Fruit fly (Drosophila melanogaster) whole organism, embryonic: ENCODE results near the gene CG15196.

ENCODE experiments used
- CG10543 ChIP-seq: fragments of 200-800 bp; sonication (Bioruptor generic); optimal IDR thresholded peaks from 3 replicates; lab custom pipeline; 2017; ENCODE audit warnings: missing biosample characterization, mild to moderate bottlenecking, missing genetic modification characterization, moderate library complexity
- CG10979 ChIP-seq: fragments of 200-800 bp; sonication (Bioruptor generic); optimal IDR thresholded peaks from 2 replicates; lab custom pipeline; 2018; ENCODE audit warnings: missing biosample characterization, mild to moderate bottlenecking, missing genetic modification characterization, moderate library complexity
- CG11085 ChIP-seq: fragments of 200-800 bp; sonication (Bioruptor generic); IDR thresholded peaks from 2 replicates; pipeline ENCODE4 v1.3.6; 2022; ENCODE audit warnings: missing biosample characterization, missing genetic modification characterization
- CG12236 ChIP-seq: fragments of 200-800 bp; sonication (Bioruptor generic); optimal IDR thresholded peaks from 2 replicates; lab custom pipeline; 2016; ENCODE audit warnings: missing biosample characterization, missing genetic modification characterization
- CG1233 ChIP-seq: fragments of 200-800 bp; sonication (Bioruptor generic); optimal IDR thresholded peaks from 4 replicates; lab custom pipeline; 2018; ENCODE audit warnings: missing biosample characterization, mild to moderate bottlenecking, missing genetic modification characterization
- CG14014 ChIP-seq: fragments of 200-800 bp; sonication (Bioruptor generic); IDR thresholded peaks from 2 replicates; pipeline ENCODE4 v1.3.6; 2022; ENCODE audit warnings: missing biosample characterization, missing genetic modification characterization
- CG14441 ChIP-seq: fragments of 200-800 bp; sonication (Bioruptor generic); IDR thresholded peaks from 2 replicates; pipeline ENCODE4 v1.3.6; 2022; ENCODE audit warnings: missing biosample characterization, missing genetic modification characterization
- CG15601 ChIP-seq: fragments of 200-800 bp; sonication (Bioruptor generic); optimal IDR thresholded peaks from 3 replicates; lab custom pipeline; 2019; ENCODE audit warnings: missing biosample characterization, mild to moderate bottlenecking, missing genetic modification characterization, moderate library complexity
- CG16863 ChIP-seq: fragments of 200-800 bp; sonication (Bioruptor generic); optimal IDR thresholded peaks from 3 replicates; lab custom pipeline; 2016; ENCODE audit warnings: missing biosample characterization, missing genetic modification characterization
- CG2116 ChIP-seq: fragments of 200-800 bp; sonication (Bioruptor generic); optimal IDR thresholded peaks from 3 replicates; lab custom pipeline; 2018; ENCODE audit warnings: missing biosample characterization, mild to moderate bottlenecking, missing genetic modification characterization
- CG2712 ChIP-seq: fragments of 200-800 bp; optimal IDR thresholded peaks from 3 replicates; lab custom pipeline; 2019; ENCODE audit warnings: missing biosample characterization, mild to moderate bottlenecking, missing genetic modification characterization, moderate library complexity
- CG2889 ChIP-seq: fragments of 200-800 bp; sonication (Bioruptor generic); IDR thresholded peaks from 3 replicates; pipeline ENCODE4 v1.3.6; 2022; ENCODE audit warnings: missing biosample characterization, missing genetic modification characterization
- CG3281 ChIP-seq: fragments of 200-800 bp; sonication (Bioruptor generic); optimal IDR thresholded peaks from 3 replicates; lab custom pipeline; 2017; ENCODE audit warnings: missing biosample characterization, mild to moderate bottlenecking, missing genetic modification characterization
- CG4360 ChIP-seq: fragments of 200-800 bp; sonication (Bioruptor generic); IDR thresholded peaks from 2 replicates; pipeline ENCODE4 v1.3.6; 2022; ENCODE audit warnings: missing biosample characterization, missing genetic modification characterization
- CG6683 ChIP-seq: fragments of 200-800 bp; sonication (Bioruptor generic); optimal IDR thresholded peaks from 2 replicates; lab custom pipeline; 2017; ENCODE audit warnings: missing biosample characterization, mild to moderate bottlenecking, missing genetic modification characterization, missing genetic modification reagents
- CrebB ChIP-seq: fragments of 200-800 bp; sonication (Bioruptor generic); optimal IDR thresholded peaks from 3 replicates; lab custom pipeline; 2018; ENCODE audit warnings: missing biosample characterization, mild to moderate bottlenecking, missing genetic modification characterization
- Fer2 ChIP-seq: fragments of 200-800 bp; sonication (Bioruptor generic); optimal IDR thresholded peaks from 2 replicates; lab custom pipeline; 2018; ENCODE audit warnings: missing biosample characterization, mild to moderate bottlenecking, missing genetic modification characterization, moderate library complexity
- MBD-R2 ChIP-seq: fragments of 200-800 bp; sonication (Bioruptor generic); IDR thresholded peaks from 2 replicates; pipeline ENCODE4 v1.3.6; 2022; ENCODE audit warnings: missing biosample characterization, missing genetic modification characterization
- Meics ChIP-seq: fragments of 200-800 bp; sonication (Bioruptor generic); optimal IDR thresholded peaks from 2 replicates; lab custom pipeline; 2017; ENCODE audit warnings: missing biosample characterization, mild to moderate bottlenecking, missing genetic modification characterization
- Mrtf ChIP-seq: fragments of 200-800 bp; sonication (Bioruptor generic); IDR thresholded peaks from 3 replicates; pipeline ENCODE4 v1.3.6; 2022; ENCODE audit warnings: missing biosample characterization, missing genetic modification characterization
- Optix ChIP-seq: fragments of 200-800 bp; sonication (Bioruptor generic); IDR thresholded peaks from 3 replicates; pipeline ENCODE4 v1.3.6; 2022; ENCODE audit warnings: missing biosample characterization, missing genetic modification characterization
- Ptx1 ChIP-seq: fragments of 200-800 bp; sonication (Bioruptor generic); IDR thresholded peaks from 2 replicates; pipeline ENCODE4 v1.3.6; 2022; ENCODE audit warnings: missing biosample characterization, missing genetic modification characterization
- Rfx ChIP-seq: fragments of 200-800 bp; sonication (Bioruptor generic); IDR thresholded peaks from 2 replicates; pipeline ENCODE4 v1.3.6; 2022; ENCODE audit warnings: missing biosample characterization, missing genetic modification characterization
- Sry-δ ChIP-seq: fragments of 200-800 bp; sonication (Bioruptor generic); optimal IDR thresholded peaks from 2 replicates; lab custom pipeline; 2016; ENCODE audit warnings: missing biosample characterization, missing genetic modification characterization
- ab ChIP-seq: fragments of 200-800 bp; sonication (Bioruptor generic); optimal IDR thresholded peaks from 2 replicates; lab custom pipeline; 2016; ENCODE audit warnings: missing biosample characterization, missing genetic modification characterization
- az2 ChIP-seq: fragments of 200-800 bp; sonication (Bioruptor generic); optimal IDR thresholded peaks from 3 replicates; lab custom pipeline; 2016; ENCODE audit warnings: missing biosample characterization, missing genetic modification characterization
- bsh ChIP-seq, 2 experiments: fragments of 200-800 bp; sonication (Bioruptor generic); optimal IDR thresholded peaks; 2 replicates each; lab custom pipeline; 2017 to 2018; ENCODE audit warnings: mild to moderate bottlenecking in 2 of 2, missing biosample characterization in 2 of 2, missing genetic modification characterization in 2 of 2, moderate library complexity in 1 of 2
- chn ChIP-seq: fragments of 200-800 bp; sonication (Bioruptor generic); optimal IDR thresholded peaks from 2 replicates; lab custom pipeline; 2016; ENCODE audit warnings: missing biosample characterization, missing genetic modification characterization
- crc ChIP-seq: fragments of 200-800 bp; sonication (Bioruptor generic); optimal IDR thresholded peaks from 2 replicates; lab custom pipeline; 2016; ENCODE audit warnings: missing biosample characterization, missing genetic modification characterization
- da ChIP-seq: fragments of 200-800 bp; sonication (Bioruptor generic); optimal IDR thresholded peaks from 2 replicates; lab custom pipeline; 2016; ENCODE audit warnings: missing biosample characterization, missing genetic modification characterization
- dimm ChIP-seq: fragments of 200-800 bp; sonication (Bioruptor generic); IDR thresholded peaks from 2 replicates; pipeline ENCODE4 v1.3.6; 2022; ENCODE audit warnings: missing biosample characterization, missing genetic modification characterization
- dmrt11E ChIP-seq: fragments of 200-800 bp; sonication (Bioruptor generic); optimal IDR thresholded peaks from 3 replicates; lab custom pipeline; 2018; ENCODE audit warnings: missing biosample characterization, mild to moderate bottlenecking, missing genetic modification characterization, moderate library complexity
- ems ChIP-seq: fragments of 200-800 bp; sonication (Bioruptor generic); optimal IDR thresholded peaks from 3 replicates; lab custom pipeline; 2016; ENCODE audit warnings: missing biosample characterization, missing genetic modification characterization
- fd3F ChIP-seq: fragments of 200-800 bp; sonication (Bioruptor generic); optimal IDR thresholded peaks from 2 replicates; lab custom pipeline; 2018; ENCODE audit warnings: missing biosample characterization, mild to moderate bottlenecking, missing genetic modification characterization, moderate library complexity
- gcm2 ChIP-seq: fragments of 200-800 bp; sonication (Bioruptor generic); optimal IDR thresholded peaks from 2 replicates; lab custom pipeline; 2016; ENCODE audit warnings: missing biosample characterization, missing genetic modification characterization
- gsb ChIP-seq: fragments of 200-800 bp; sonication (Bioruptor generic); IDR thresholded peaks from 2 replicates; pipeline ENCODE4 v1.3.6; 2022; ENCODE audit warnings: missing biosample characterization, missing genetic modification characterization
- jumu ChIP-seq: fragments of 200-800 bp; sonication (Bioruptor generic); optimal IDR thresholded peaks from 3 replicates; lab custom pipeline; 2016; ENCODE audit warnings: missing biosample characterization, missing genetic modification characterization
- lbe ChIP-seq: fragments of 200-800 bp; sonication (Bioruptor generic); optimal IDR thresholded peaks from 2 replicates; lab custom pipeline; 2016; ENCODE audit warnings: missing biosample characterization, mild to moderate bottlenecking, missing genetic modification characterization
- nmo ChIP-seq: fragments of 200-800 bp; sonication (Bioruptor generic); optimal IDR thresholded peaks from 2 replicates; lab custom pipeline; 2018; ENCODE audit warnings: missing biosample characterization, mild to moderate bottlenecking, missing genetic modification characterization, moderate library complexity
- oc ChIP-seq: fragments of 200-800 bp; sonication (Bioruptor generic); optimal IDR thresholded peaks from 2 replicates; lab custom pipeline; 2018; ENCODE audit warnings: missing biosample characterization, mild to moderate bottlenecking, missing genetic modification characterization, moderate library complexity
- p53 ChIP-seq: fragments of 200-800 bp; sonication (Bioruptor generic); optimal IDR thresholded peaks from 2 replicates; lab custom pipeline; 2016; ENCODE audit warnings: missing biosample characterization, missing genetic modification characterization
- pan ChIP-seq, 4 experiments: fragments of >200 bp in 3 of 4; fragments of 200-800 bp in 1 of 4; sonication (Bioruptor generic) in 1 of 4; optimal IDR thresholded peaks in 3 of 4; IDR thresholded peaks in 1 of 4; 2 replicates each; pipeline versions ENCODE4 v1.3.6 to Lab custom; 2017 to 2022; ENCODE audit warnings: missing biosample characterization in 2 of 4, missing genetic modification characterization in 2 of 4, mixed read lengths in 1 of 4
- rib ChIP-seq: fragments of 200-800 bp; sonication (Bioruptor generic); IDR thresholded peaks from 2 replicates; pipeline ENCODE4 v1.3.6; 2022; ENCODE audit warnings: missing biosample characterization, missing genetic modification characterization
- run ChIP-seq: fragments of 200-800 bp; sonication (Bioruptor generic); optimal IDR thresholded peaks from 3 replicates; lab custom pipeline; 2018; ENCODE audit warnings: missing biosample characterization, mild to moderate bottlenecking, missing genetic modification characterization
- sima ChIP-seq: fragments of 200-800 bp; sonication (Bioruptor generic); optimal IDR thresholded peaks from 2 replicates; lab custom pipeline; 2016; ENCODE audit warnings: missing biosample characterization, missing genetic modification characterization
- tap ChIP-seq: fragments of 200-800 bp; optimal IDR thresholded peaks from 3 replicates; lab custom pipeline; 2019; ENCODE audit warnings: missing biosample characterization, mild to moderate bottlenecking, missing genetic modification characterization, moderate library complexity
- ttk ChIP-seq: fragments of 200-800 bp; sonication (Bioruptor generic); IDR thresholded peaks from 2 replicates; pipeline ENCODE4 v2.1.2; 2022; ENCODE audit warnings: missing biosample characterization, missing genetic modification characterization
- tup ChIP-seq: fragments of 200-800 bp; sonication (Bioruptor generic); optimal IDR thresholded peaks from 2 replicates; lab custom pipeline; 2016; ENCODE audit warnings: missing biosample characterization, mild to moderate bottlenecking, missing genetic modification characterization, moderate library complexity
- vnd ChIP-seq: fragments of 200-800 bp; sonication (Bioruptor generic); IDR thresholded peaks from 3 replicates; pipeline ENCODE4 v1.3.6; 2022; ENCODE audit warnings: missing biosample characterization, missing genetic modification characterization; ENCODE audit not compliant: partially characterized antibody
- yki ChIP-seq: fragments of >200 bp; optimal IDR thresholded peaks from 3 replicates; lab custom pipeline; 2018
- zf30C ChIP-seq: fragments of 200-800 bp; sonication (Bioruptor generic); optimal IDR thresholded peaks from 3 replicates; lab custom pipeline; 2018; ENCODE audit warnings: missing biosample characterization, mild to moderate bottlenecking, missing genetic modification characterization

The CG15196 gene

DNA sequence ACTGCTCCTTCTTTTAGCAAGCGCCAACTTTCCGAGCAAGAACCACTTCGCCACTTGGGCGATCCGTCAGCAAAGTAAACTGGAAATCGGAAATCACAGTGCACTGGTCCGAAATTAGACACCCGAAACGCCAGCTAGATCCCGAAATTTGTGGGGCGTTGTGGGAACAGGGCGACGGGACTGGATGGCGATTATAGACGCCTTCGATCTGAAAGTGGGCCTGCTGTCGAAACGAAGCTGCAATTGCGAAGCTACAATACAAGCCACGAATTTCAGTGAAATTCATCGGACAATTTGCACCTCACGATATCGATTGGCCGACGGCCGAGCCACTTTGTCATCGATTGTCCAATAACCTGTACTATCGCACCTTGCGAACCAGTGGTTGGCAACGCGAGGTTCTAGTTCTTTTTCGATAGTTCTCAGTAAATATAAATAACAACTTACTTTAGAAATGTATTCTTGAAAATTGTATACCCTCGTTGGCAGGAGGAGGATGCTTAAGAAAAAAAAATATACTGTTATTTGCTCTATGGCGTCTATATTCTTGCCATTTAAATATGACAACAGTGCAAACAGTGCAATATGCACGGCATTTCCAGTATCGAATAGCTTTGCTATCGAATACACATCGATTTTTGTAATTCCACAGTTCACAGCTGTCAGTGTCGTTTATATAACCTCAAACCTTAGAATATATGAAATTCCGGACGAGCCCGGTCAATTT lies 41.8 kb upstream of the CG15196 start, which contains the start of the genes hop and Tim8 (continued):
- TF ChIP-seq bsh (GFP tag; optimal IDR thresholded peaks at IDR 0.05; lab: Kevin White, UChicago) (no peak), dimm (GFP tag; lab: Robert Waterston, UW) (no peak), ab (no peak), CG2889 (GFP tag; lab: Robert Waterston, UW) (no peak), gsb (GFP tag; lab: Robert Waterston, UW) (no peak), fd3F (GFP tag; lab: Kevin White, UChicago) (no peak), ttk (GFP tag; lab: Robert Waterston, UW) (no peak), Optix (GFP tag; lab: Robert Waterston, UW) (no peak), vnd (GFP tag; lab: Robert Waterston, UW) (peak; percentile 92), Mrtf (GFP tag; lab: Robert Waterston, UW) (no peak), p53 (GFP tag; lab: Kevin White, UChicago) (no peak), sima (GFP tag; lab: Kevin White, UChicago) (no peak), dmrt11E (no peak), nmo (GFP tag; lab: Kevin White, UChicago) (peak; percentile 24), Meics (no peak), CG16863 (GFP tag; lab: Kevin White, UChicago) (no peak), az2 (GFP tag; lab: Kevin White, UChicago) (no peak), CrebB (tag; lab: Kevin White, UChicago) (no peak), da (GFP tag; lab: Kevin White, UChicago) (no peak), CG6683 (GFP tag; lab: Kevin White, UChicago) (no peak), lbe (no peak), oc (tag; lab: Kevin White, UChicago) (no peak), tup (GFP tag; lab: Kevin White, UChicago) (no peak), CG12236 (GFP tag; lab: Kevin White, UChicago) (no peak), CG4360 (no peak), CG14014 (no peak), Fer2 (no peak), CG10979 (tag; lab: Kevin White, UChicago) (no peak), MBD-R2 (GFP tag; lab: Robert Waterston, UW) (peak; percentile 24; the same call in 1 of the 2 replicates), CG3281 (GFP tag; lab: Kevin White, UChicago) (no peak), Rfx (no peak), CG2116 (GFP tag; lab: Kevin White, UChicago) (peak; percentile 74), gcm2 (GFP tag; lab: Kevin White, UChicago) (no peak), Ptx1 (GFP tag; lab: Robert Waterston, UW) (no peak), CG11085 (GFP tag; lab: Robert Waterston, UW) (no peak), CG1233 (GFP tag; lab: Kevin White, UChicago) (no peak), CG2712 (tag; lab: Kevin White, UChicago) (no peak), CG10543 (GFP tag; lab: Kevin White, UChicago) (no peak), CG15601 (tag; lab: Kevin White, UChicago) (no peak), zf30C (GFP tag; lab: Kevin White, UChicago) (no peak), tap (no peak), jumu (no peak), yki (no peak), rib (no peak), crc (GFP tag; lab: Kevin White, UChicago) (no peak), ems (GFP tag; lab: Kevin White, UChicago) (no peak), chn (no peak), Sry-δ (GFP tag; lab: Kevin White, UChicago) (peak; percentile 77), pan (optimal IDR thresholded peaks at IDR 0.05; lab: Kevin White, UChicago) (no peak), pan (GFP tag; optimal IDR thresholded peaks at IDR 0.05 in 1 of 2, IDR thresholded peaks at IDR 0.05 in 1 of 2) (no peak), run (tag; lab: Kevin White, UChicago) (no peak), CG14441 (GFP tag; lab: Robert Waterston, UW) (no peak)
